Worm (Caenorhabditis elegans): ENCODE data around the gene T07C12.10.
A peak's percentile ranks its signal among the peaks of the same experiment; 100 is the strongest.

The T07C12.10 gene

ce11 chrV:9978425-9978824 lies 18.1 kb upstream of the T07C12.10 start:
- TF ChIP-seq vab-15 (tag; optimal IDR thresholded peaks at IDR 0.05), result no peak
- peak in 1 of 2 experiments; percentile 9 for TF ChIP-seq lsy-2 (tag; optimal IDR thresholded peaks at IDR 0.05)
- TF ChIP-seq ets-5 (GFP tag; IDR thresholded peaks at IDR 0.05), result no peak
- no peak for TF ChIP-seq hpl-2 (GFP tag; optimal IDR thresholded peaks at IDR 0.05)
- no peak for TF ChIP-seq tbx-2 (tag; optimal IDR thresholded peaks at IDR 0.05)
- no peak for TF ChIP-seq rnt-1 (tag; optimal IDR thresholded peaks at IDR 0.05)
- TF ChIP-seq dsc-1 (tag; optimal IDR thresholded peaks at IDR 0.05), result no peak
- no peak for TF ChIP-seq pqm-1 (tag; optimal IDR thresholded peaks at IDR 0.05)
- TF ChIP-seq ceh-8 (GFP tag; optimal IDR thresholded peaks at IDR 0.05), result no peak
- peak; percentile 11 for TF ChIP-seq snu-23 (GFP tag; optimal IDR thresholded peaks at IDR 0.05)
- TF ChIP-seq mep-1 (tag; optimal IDR thresholded peaks at IDR 0.05), result peak; percentile 26
- no peak for TF ChIP-seq jun-1 (tag; optimal IDR thresholded peaks at IDR 0.05)
- TF ChIP-seq ces-1 (GFP tag; optimal IDR thresholded peaks at IDR 0.05), result no peak
- no peak for TF ChIP-seq nhr-12 (tag; optimal IDR thresholded peaks at IDR 0.05)
- TF ChIP-seq unc-86 (tag; optimal IDR thresholded peaks at IDR 0.05), result peak; percentile 33
- TF ChIP-seq ceh-63 (GFP tag; optimal IDR thresholded peaks at IDR 0.05), result no peak
- no peak for TF ChIP-seq hlh-17 (GFP tag; optimal IDR thresholded peaks at IDR 0.05; ENCODE audit: borderline replicate concordance)
- no peak for TF ChIP-seq fos-1 (tag; optimal IDR thresholded peaks at IDR 0.05)
- no peak for TF ChIP-seq nhr-77 (tag; optimal IDR thresholded peaks at IDR 0.05)
- no peak for TF ChIP-seq aha-1 (tag; optimal IDR thresholded peaks at IDR 0.05)
- TF ChIP-seq fkh-8 (tag; optimal IDR thresholded peaks at IDR 0.05), result peak; percentile 50
- no peak for TF ChIP-seq egl-13 (tag; optimal IDR thresholded peaks at IDR 0.05)
- TF ChIP-seq ceh-82 (tag; optimal IDR thresholded peaks at IDR 0.05), result peak in 1 of 3 experiments; percentile 51
- no peak for TF ChIP-seq unc-30 (tag; optimal IDR thresholded peaks at IDR 0.05)
- no peak for TF ChIP-seq isw-1 (GFP tag; IDR thresholded peaks at IDR 0.05)
- peak; percentile 19 for TF ChIP-seq swsn-7 (tag; optimal IDR thresholded peaks at IDR 0.05)
- no peak for TF ChIP-seq unc-98 (GFP tag; IDR thresholded peaks at IDR 0.05)
- no peak for TF ChIP-seq snpc-4 (tag; optimal IDR thresholded peaks at IDR 0.05)
- peak; percentile 32 for TF ChIP-seq fkh-10 (GFP tag; optimal IDR thresholded peaks at IDR 0.05)
- no peak for TF ChIP-seq xbp-1 (tag; optimal IDR thresholded peaks at IDR 0.05)
- no peak for TF ChIP-seq zag-1 (tag; optimal IDR thresholded peaks at IDR 0.05)
- peak; percentile 12 for TF ChIP-seq nhr-47 (tag; optimal IDR thresholded peaks at IDR 0.05)
- no peak for TF ChIP-seq mdl-1 (tag; optimal IDR thresholded peaks at IDR 0.05)
- no peak for TF ChIP-seq ama-1 (optimal IDR thresholded peaks at IDR 0.05)
- TF ChIP-seq mab-9 (GFP tag; IDR thresholded peaks at IDR 0.05), result no peak
- no peak for TF ChIP-seq elt-3 (tag; optimal IDR thresholded peaks at IDR 0.05)
- TF ChIP-seq lin-14 (GFP tag; optimal IDR thresholded peaks at IDR 0.05), result peak; percentile 83
- no peak for TF ChIP-seq unc-130 (tag; optimal IDR thresholded peaks at IDR 0.05)
- no peak for TF ChIP-seq dpl-1 (GFP tag; optimal IDR thresholded peaks at IDR 0.05)
- peak; percentile 19 for TF ChIP-seq nhr-71 (tag; optimal IDR thresholded peaks at IDR 0.05)
- no peak for TF ChIP-seq grh-1 (GFP tag; IDR thresholded peaks at IDR 0.05)
- TF ChIP-seq blmp-1 (tag; optimal IDR thresholded peaks at IDR 0.05), result no peak
- no peak for TF ChIP-seq ceh-90 (tag; optimal IDR thresholded peaks at IDR 0.05)
- no peak for TF ChIP-seq C04F5.9 (tag; optimal IDR thresholded peaks at IDR 0.05)

ce11 chrV:9977211-9977610 lies 16.9 kb upstream of the T07C12.10 start:
- TF ChIP-seq unc-98 (GFP tag; IDR thresholded peaks at IDR 0.05) (no peak), lin-14 (GFP tag; optimal IDR thresholded peaks at IDR 0.05) (peak; percentile 18)
